Worm (Caenorhabditis elegans) whole organism, L4 larva: ENCODE results near the gene C25F9.2.

Experiments
- aha-1 ChIP-seq: fragments of 150-350 bp; peaks from one replicate; lab custom pipeline; 2014; ENCODE audit warnings: missing biosample characterization, missing genetic modification characterization
- dmd-8 ChIP-seq: fragments of 200-800 bp; sonication (Bioruptor generic); IDR thresholded peaks from 2 replicates; pipeline ENCODE4 v1.3.6; 2022; ENCODE audit warnings: missing genetic modification characterization, missing compliant biosample characterization
- hif-1 ChIP-seq, 2 experiments: sonication (generic microtip); optimal IDR thresholded peaks; 2 replicates each; lab custom pipeline; 2016 to 2017; ENCODE audit warnings: missing compliant biosample characterization in 2 of 2, missing genetic modification characterization in 2 of 2, missing genetic modification reagents in 2 of 2, missing genotype in 2 of 2, mild to moderate bottlenecking in 1 of 2
- set-16 ChIP-seq: fragments of 200-800 bp; sonication (Bioruptor generic); IDR thresholded peaks from 2 replicates; pipeline ENCODE4 v1.3.6; 2022; ENCODE audit warnings: missing genetic modification reagents, missing genetic modification characterization, missing compliant biosample characterization

The C25F9.2 gene

DNA sequence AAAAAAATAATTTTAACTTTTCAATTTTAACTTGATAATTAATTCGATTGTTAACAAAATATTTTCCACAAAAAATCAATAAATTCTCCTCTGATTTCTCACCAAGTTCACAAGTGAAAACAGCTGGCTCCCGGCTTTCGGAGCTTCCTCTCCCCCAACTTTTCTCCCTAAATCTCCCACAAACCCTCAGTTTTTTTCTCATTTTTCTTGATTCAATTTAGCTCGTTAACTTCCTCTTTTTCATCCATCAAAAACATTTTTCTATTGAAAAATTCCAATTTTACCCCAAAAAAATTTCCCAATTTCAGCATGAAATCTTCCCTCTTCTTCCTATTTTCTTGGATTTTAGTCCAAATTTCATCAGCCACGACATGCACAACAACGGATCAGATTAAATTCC is 49.1 kb downstream of the C25F9.2 start, which contains the start of gene Y43F8B.11:
Y43F8B.11 (plus strand) TSS at position 301 of the 400 bp plus-strand sequence.
- TF ChIP-seq aha-1 (tag; lab: Kevin White, UChicago) (peak; percentile 62), hif-1 (tag; optimal IDR thresholded peaks at IDR 0.05; lab: Kevin White, UChicago) (no peak)

DNA sequence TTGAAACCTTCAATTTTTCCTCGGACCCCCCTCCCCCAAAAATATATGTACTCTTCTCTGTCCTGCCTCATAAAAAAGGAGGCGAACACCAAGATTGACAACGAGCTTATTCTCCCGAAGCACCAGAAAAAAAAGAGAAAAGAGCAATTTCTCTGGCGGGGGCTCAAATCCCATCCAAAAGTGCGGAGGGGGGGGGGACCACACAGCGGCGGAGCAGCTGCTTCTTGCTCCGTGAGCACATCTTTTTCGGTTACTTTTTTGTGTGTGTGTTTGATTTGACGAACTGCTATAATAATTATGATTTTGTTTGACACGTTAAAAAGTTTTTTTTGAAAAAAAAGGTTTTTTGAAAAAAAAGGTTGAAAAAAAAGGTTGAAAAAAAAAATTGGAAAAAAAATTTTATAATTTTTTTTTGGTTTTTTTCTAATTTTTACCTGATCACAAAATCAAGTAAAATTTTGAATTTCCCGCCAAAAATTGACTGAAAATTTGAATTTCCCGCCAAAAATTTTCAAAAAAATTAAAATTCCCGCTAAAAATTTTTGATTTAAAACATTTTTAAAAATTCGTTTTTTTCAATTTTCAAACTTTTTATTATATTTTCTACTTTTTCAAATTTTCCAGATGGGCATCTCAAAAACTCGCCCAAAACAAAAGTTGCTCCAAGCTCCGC is 52.7 kb downstream of the C25F9.2 start, which contains the start of gene Y43F8B.10:
Y43F8B.10 (plus strand) TSS at position 623 of the 673 bp plus-strand sequence.
- TF ChIP-seq set-16 (GFP tag; lab: Robert Waterston, UW) (peak; percentile 52; the same call in 1 of the 2 replicates), dmd-8 (no peak)
